Fruit fly (Drosophila melanogaster): ENCODE results near the gene CG42450.

CG42450 gene

dm6 chrX:18832371-18832852 lies 19.3 kb downstream of the CG42450 start, which contains the start of gene Pvf1 (continued):
- TF ChIP-seq B-H1 (GFP tag; IDR thresholded peaks at IDR 0.05), result no peak
- TF ChIP-seq slbo (GFP tag; IDR thresholded peaks at IDR 0.05), result no peak
- no peak for TF ChIP-seq Side (GFP tag; optimal IDR thresholded peaks at IDR 0.05)
- peak; percentile 44; the same call in 1 of the 2 replicates for TF ChIP-seq chm (GFP tag; IDR thresholded peaks at IDR 0.05)
- no peak for TF ChIP-seq Fer3 (tag; optimal IDR thresholded peaks at IDR 0.05)
- TF ChIP-seq Atf3 (GFP tag; optimal IDR thresholded peaks at IDR 0.05), result no peak
- TF ChIP-seq CG3281 (GFP tag; optimal IDR thresholded peaks at IDR 0.05), result peak; percentile 26
- TF ChIP-seq nom (GFP tag; optimal IDR thresholded peaks at IDR 0.05), result peak; percentile 64
- TF ChIP-seq Spps (tag; optimal IDR thresholded peaks at IDR 0.05), result no peak
- peak; percentile 70; the same call in 2 of the 3 replicates for TF ChIP-seq CG14050 (GFP tag; IDR thresholded peaks at IDR 0.05)
- TF ChIP-seq HLH54F (GFP tag; optimal IDR thresholded peaks at IDR 0.05), result no peak
- no peak for TF ChIP-seq CG13775 (GFP tag; optimal IDR thresholded peaks at IDR 0.05)
- no peak for TF ChIP-seq CG11695 (GFP tag; IDR thresholded peaks at IDR 0.05)
- TF ChIP-seq oc (tag; optimal IDR thresholded peaks at IDR 0.05), result no peak
- no peak for TF ChIP-seq CHES-1-like (GFP tag; optimal IDR thresholded peaks at IDR 0.05)
- no peak for TF ChIP-seq lilli (GFP tag; optimal IDR thresholded peaks at IDR 0.05)
- 0 out of 2 replicates have a peak, but pooled peaks have one; percentile 19 for TF ChIP-seq tna (GFP tag; IDR thresholded peaks at IDR 0.05; ENCODE audit: partially characterized antibody)
- TF ChIP-seq CG10959 (GFP tag; IDR thresholded peaks at IDR 0.05), result no peak
- no peak for TF ChIP-seq vvl (GFP tag; IDR thresholded peaks at IDR 0.05)
- TF ChIP-seq CG8281 (tag; optimal IDR thresholded peaks at IDR 0.05), result peak; percentile 29
- no peak for TF ChIP-seq CG16815 (GFP tag; optimal IDR thresholded peaks at IDR 0.05)
- TF ChIP-seq sens-2 (GFP tag; IDR thresholded peaks at IDR 0.05), result no peak
- peak; percentile 23 for TF ChIP-seq Nf-YB (GFP tag; optimal IDR thresholded peaks at IDR 0.05)
- no peak for TF ChIP-seq Atf-2 (GFP tag; optimal IDR thresholded peaks at IDR 0.05)
- TF ChIP-seq rib (GFP tag; IDR thresholded peaks at IDR 0.05), result no peak
- no peak for TF ChIP-seq ato (GFP tag; IDR thresholded peaks at IDR 0.05; ENCODE audit: partially characterized antibody)
- peak; percentile 34 for TF ChIP-seq Nf-YC (tag; optimal IDR thresholded peaks at IDR 0.05)
- TF ChIP-seq hkb (optimal IDR thresholded peaks at IDR 0.05), result no peak
- 0 out of 2 replicates have a peak, but pooled peaks have one; percentile 21 for TF ChIP-seq hkb (GFP tag; IDR thresholded peaks at IDR 0.05)
- peak; percentile 29; the same call in 1 of the 2 replicates for TF ChIP-seq Xrp1 (GFP tag; IDR thresholded peaks at IDR 0.05)
- peak; percentile 36; the same call in 1 of the 3 replicates for TF ChIP-seq so (GFP tag; IDR thresholded peaks at IDR 0.05)
- peak; percentile 80 for TF ChIP-seq sens (GFP tag)
- peak; percentile 13 for TF ChIP-seq CG6765 (GFP tag; optimal IDR thresholded peaks at IDR 0.05)
- no peak for TF ChIP-seq Bteb2 (GFP tag; optimal IDR thresholded peaks at IDR 0.05)
- TF ChIP-seq chn (GFP tag; optimal IDR thresholded peaks at IDR 0.05), result no peak
- TF ChIP-seq knrl (GFP tag; IDR thresholded peaks at IDR 0.05; ENCODE audit: partially characterized antibody), result no peak
- peak; percentile 55; the same call in 1 of the 2 replicates for TF ChIP-seq CG32532 (GFP tag; IDR thresholded peaks at IDR 0.05)
- no peak for TF ChIP-seq gsb-n (tag; optimal IDR thresholded peaks at IDR 0.05)
- TF ChIP-seq grn (GFP tag; optimal IDR thresholded peaks at IDR 0.05), result no peak
- TF ChIP-seq Bdp1 (GFP tag; optimal IDR thresholded peaks at IDR 0.05), result no peak
- TF ChIP-seq CG7556 (GFP tag; optimal IDR thresholded peaks at IDR 0.05), result no peak
- peak; percentile 25 for TF ChIP-seq kni (GFP tag; optimal IDR thresholded peaks at IDR 0.05)
- TF ChIP-seq Poxn (GFP tag; IDR thresholded peaks at IDR 0.05), result no peak
- TF ChIP-seq stc (GFP tag; IDR thresholded peaks at IDR 0.05), result no peak
- TF ChIP-seq CG34422 (GFP tag; IDR thresholded peaks at IDR 0.05), result peak; percentile 45; the same call in 1 of the 3 replicates
- no peak for TF ChIP-seq hbn (GFP tag; IDR thresholded peaks at IDR 0.05; ENCODE audit: partially characterized antibody)
- no peak for TF ChIP-seq hb (GFP tag; IDR thresholded peaks at IDR 0.05; ENCODE audit: partially characterized antibody)
- TF ChIP-seq CG12155 (GFP tag; optimal IDR thresholded peaks at IDR 0.05), result no peak
- no peak for TF ChIP-seq mirr (GFP tag; optimal IDR thresholded peaks at IDR 0.05)
- TF ChIP-seq bigmax (GFP tag; optimal IDR thresholded peaks at IDR 0.05), result no peak
- TF ChIP-seq CG4424 (GFP tag; optimal IDR thresholded peaks at IDR 0.05), result no peak
- TF ChIP-seq CG4360 (GFP tag; IDR thresholded peaks at IDR 0.05), result no peak
